Worm (Caenorhabditis elegans): Measurements from ENCODE around the gene C13B9.2.

- TF ChIP-seq dve-1 (tag; optimal IDR thresholded peaks at IDR 0.05) (no peak), ttx-3 (tag; optimal IDR thresholded peaks at IDR 0.05) (no peak), sox-4 (tag; optimal IDR thresholded peaks at IDR 0.05) (no peak), F13H6.1 (tag; optimal IDR thresholded peaks at IDR 0.05) (no peak), nhr-232 (tag; optimal IDR thresholded peaks at IDR 0.05) (no peak), lin-11 (tag; optimal IDR thresholded peaks at IDR 0.05) (no peak), pha-4 (tag; optimal IDR thresholded peaks at IDR 0.05) (no peak), rnt-1 (tag; optimal IDR thresholded peaks at IDR 0.05) (no peak)
Observed at ce11 chrIII:6610522-6610921, 9.5 kb upstream of the C13B9.2 start, which contains the start of gene srh-40.

Data from whole organism, late embryonic.